Worm (Caenorhabditis elegans): Measurements from ENCODE around the gene Y43F8B.19.

Y43F8B.19 gene

ce11 chrV:19477302-19477701 is 34.8 kb downstream of the Y43F8B.19 start:
- TF ChIP-seq pha-4 (tag; optimal IDR thresholded peaks at IDR 0.05) (no peak), ekl-4 (GFP tag; IDR thresholded peaks at IDR 0.05) (no peak), mcd-1 (GFP tag; IDR thresholded peaks at IDR 0.05) (no peak), madf-8 (GFP tag; conservative IDR thresholded peaks at IDR 0.05) (no peak), madf-10 (tag; optimal IDR thresholded peaks at IDR 0.05) (no peak), lsl-1 (GFP tag; optimal IDR thresholded peaks at IDR 0.05) (no peak), ama-1 (optimal IDR thresholded peaks at IDR 0.05) (no peak), ama-1 (GFP tag; optimal IDR thresholded peaks at IDR 0.05) (no peak), Y56A3A.18 (GFP tag; IDR thresholded peaks at IDR 0.05) (no peak), bed-2 (GFP tag; IDR thresholded peaks at IDR 0.05) (no peak), lsy-27 (tag; optimal IDR thresholded peaks at IDR 0.05; ENCODE audit: borderline replicate concordance, insufficient read depth) (no peak)

ce11 chrV:19473842-19474514 is 38.1 kb downstream of the Y43F8B.19 start, which contains the start of gene Y43F8B.10:
TSS of gene Y43F8B.10 (plus strand) at chrV:19474464.
- peak; percentile 16; the same call in 1 of the 2 replicates for TF ChIP-seq egrh-3 (GFP tag; IDR thresholded peaks at IDR 0.05)
- no peak for TF ChIP-seq athp-1 (tag; optimal IDR thresholded peaks at IDR 0.05)

- TF ChIP-seq Y56A3A.18 (GFP tag; IDR thresholded peaks at IDR 0.05) (no peak), unc-130 (GFP tag; optimal IDR thresholded peaks at IDR 0.05) (no peak), madf-8 (GFP tag; conservative IDR thresholded peaks at IDR 0.05) (no peak), attf-5 (GFP tag; optimal IDR thresholded peaks at IDR 0.05) (no peak), bed-2 (GFP tag; IDR thresholded peaks at IDR 0.05) (no peak), cebp-1 (GFP tag; IDR thresholded peaks at IDR 0.05) (no peak), cebp-1 (tag; optimal IDR thresholded peaks at IDR 0.05) (no peak)
Observed at ce11 chrV:19470385-19470784, 41.7 kb downstream of the Y43F8B.19 start, which contains the start of gene Y43F8B.11. TSS of gene Y43F8B.11 (plus strand) at chrV:19470685.

- no peak for TF ChIP-seq mxl-1 (tag; optimal IDR thresholded peaks at IDR 0.05)
- no peak for TF ChIP-seq ama-1 (optimal IDR thresholded peaks at IDR 0.05)
- no peak for TF ChIP-seq ama-1 (GFP tag; optimal IDR thresholded peaks at IDR 0.05)
- no peak for TF ChIP-seq atf-7 (tag; optimal IDR thresholded peaks at IDR 0.05)
- TF ChIP-seq mel-28 (tag; optimal IDR thresholded peaks at IDR 0.05; ENCODE audit: borderline replicate concordance), result no peak
- no peak for TF ChIP-seq B0019.2 (GFP tag; conservative IDR thresholded peaks at IDR 0.05)
- TF ChIP-seq B0261.1 (tag; optimal IDR thresholded peaks at IDR 0.05), result no peak
- no peak for TF ChIP-seq tbp1 (GFP tag; optimal IDR thresholded peaks at IDR 0.05)
- no peak for TF ChIP-seq mes-4 (tag; optimal IDR thresholded peaks at IDR 0.05)
- TF ChIP-seq madf-8 (GFP tag; conservative IDR thresholded peaks at IDR 0.05), result no peak
- TF ChIP-seq egl-18 (GFP tag; IDR thresholded peaks at IDR 0.05), result no peak
- TF ChIP-seq ztf-25 (GFP tag; IDR thresholded peaks at IDR 0.05), result no peak
- TF ChIP-seq F39B2.1 (GFP tag; IDR thresholded peaks at IDR 0.05), result no peak
- no peak for TF ChIP-seq let-526 (GFP tag; IDR thresholded peaks at IDR 0.05)
- no peak for TF ChIP-seq F49E8.2 (tag; optimal IDR thresholded peaks at IDR 0.05; ENCODE audit: insufficient read depth)
- TF ChIP-seq repo-1 (tag; optimal IDR thresholded peaks at IDR 0.05), result no peak
- no peak for TF ChIP-seq tbx-9 (tag; optimal IDR thresholded peaks at IDR 0.05; ENCODE audit: borderline replicate concordance)
- TF ChIP-seq ceh-27 (GFP tag; optimal IDR thresholded peaks at IDR 0.05), result no peak
- TF ChIP-seq C17E4.6 (GFP tag; IDR thresholded peaks at IDR 0.05), result no peak
Observed at ce11 chrV:19468083-19468482, 44.0 kb downstream of the Y43F8B.19 start, which contains the start of gene Y43F8B.12. TSS of gene Y43F8B.12 (plus strand) at chrV:19468383.

Measured in whole organism, young adult.